Fruit fly (Drosophila melanogaster) whole organism, embryonic: ENCODE results near the gene MESR3.
A peak's percentile ranks its signal among the peaks of the same experiment; 100 is the strongest.

Source experiments
- Asciz ChIP-seq: fragments of 200-800 bp; sonication (Bioruptor generic); optimal IDR thresholded peaks from 2 replicates; lab custom pipeline; 2017; ENCODE audit warnings: missing biosample characterization, mild to moderate bottlenecking, missing genetic modification characterization, missing genetic modification reagents
- Atf3 ChIP-seq: fragments of 200-800 bp; sonication (Bioruptor generic); optimal IDR thresholded peaks from 3 replicates; lab custom pipeline; 2016; ENCODE audit warnings: missing biosample characterization, missing genetic modification characterization
- Bdp1 ChIP-seq: fragments of 200-800 bp; sonication (Bioruptor generic); optimal IDR thresholded peaks from 3 replicates; lab custom pipeline; 2016; ENCODE audit warnings: missing biosample characterization, missing genetic modification characterization
- CG10267 ChIP-seq: fragments of 200-800 bp; sonication (Bioruptor generic); optimal IDR thresholded peaks from 2 replicates; lab custom pipeline; 2018; ENCODE audit warnings: missing biosample characterization, mild to moderate bottlenecking, missing genetic modification characterization, moderate library complexity
- CG12104 ChIP-seq: fragments of 200-800 bp; sonication (Bioruptor generic); optimal IDR thresholded peaks from 3 replicates; lab custom pipeline; 2016; ENCODE audit warnings: missing biosample characterization, missing genetic modification characterization
- CG13775 ChIP-seq: fragments of 200-800 bp; sonication (Bioruptor generic); optimal IDR thresholded peaks from 3 replicates; lab custom pipeline; 2017; ENCODE audit warnings: missing biosample characterization, mild to moderate bottlenecking, missing genetic modification characterization
- CG14710 ChIP-seq: fragments of 200-800 bp; sonication (Bioruptor generic); optimal IDR thresholded peaks from 3 replicates; lab custom pipeline; 2019; ENCODE audit warnings: missing biosample characterization, mild to moderate bottlenecking, missing genetic modification characterization, moderate library complexity
- CG15269 ChIP-seq: fragments of 200-800 bp; sonication (Bioruptor generic); optimal IDR thresholded peaks from 2 replicates; lab custom pipeline; 2018; ENCODE audit warnings: missing biosample characterization, mild to moderate bottlenecking, missing genetic modification characterization, moderate library complexity
- CG1603 ChIP-seq: fragments of 200-800 bp; sonication (Bioruptor generic); optimal IDR thresholded peaks from 2 replicates; lab custom pipeline; 2019; ENCODE audit warnings: missing biosample characterization, mild to moderate bottlenecking, missing genetic modification characterization, moderate library complexity
- CG17385 ChIP-seq: fragments of 200-800 bp; sonication (Bioruptor generic); optimal IDR thresholded peaks from 3 replicates; lab custom pipeline; 2018; ENCODE audit warnings: missing biosample characterization, mild to moderate bottlenecking, missing genetic modification characterization
- CG17829 ChIP-seq: fragments of 200-800 bp; optimal IDR thresholded peaks from 2 replicates; lab custom pipeline; 2019; ENCODE audit warnings: missing biosample characterization, mild to moderate bottlenecking, missing genetic modification characterization, moderate library complexity
- CG18476 ChIP-seq: fragments of 200-800 bp; sonication (Bioruptor generic); optimal IDR thresholded peaks from 2 replicates; lab custom pipeline; 2016; ENCODE audit warnings: missing biosample characterization, mild to moderate bottlenecking, missing genetic modification characterization
- CG2116 ChIP-seq: fragments of 200-800 bp; sonication (Bioruptor generic); optimal IDR thresholded peaks from 3 replicates; lab custom pipeline; 2018; ENCODE audit warnings: missing biosample characterization, mild to moderate bottlenecking, missing genetic modification characterization
- CG30020 ChIP-seq: fragments of 200-800 bp; optimal IDR thresholded peaks from 2 replicates; lab custom pipeline; 2019; ENCODE audit warnings: missing biosample characterization, mild to moderate bottlenecking, missing genetic modification characterization, moderate library complexity
- CG31388 ChIP-seq: fragments of 200-800 bp; sonication (Bioruptor generic); optimal IDR thresholded peaks from 2 replicates; lab custom pipeline; 2016; ENCODE audit warnings: missing biosample characterization, missing genetic modification characterization
- CG3281 ChIP-seq: fragments of 200-800 bp; sonication (Bioruptor generic); optimal IDR thresholded peaks from 3 replicates; lab custom pipeline; 2017; ENCODE audit warnings: missing biosample characterization, mild to moderate bottlenecking, missing genetic modification characterization
- CG5953 ChIP-seq: fragments of 200-800 bp; sonication (Bioruptor generic); IDR thresholded peaks from 2 replicates; pipeline ENCODE4 v1.3.6; 2022; ENCODE audit warnings: missing biosample characterization, missing genetic modification characterization
- CG7839 ChIP-seq: fragments of 200-800 bp; sonication (Bioruptor generic); optimal IDR thresholded peaks from 3 replicates; lab custom pipeline; 2018; ENCODE audit warnings: missing biosample characterization, mild to moderate bottlenecking, missing genetic modification characterization, moderate library complexity
- CG7928 ChIP-seq: fragments of 200-800 bp; sonication (Bioruptor generic); optimal IDR thresholded peaks from 2 replicates; lab custom pipeline; 2017; ENCODE audit warnings: missing biosample characterization, mild to moderate bottlenecking, missing genetic modification characterization
- CG7987 ChIP-seq: fragments of 200-800 bp; sonication (Bioruptor generic); optimal IDR thresholded peaks from 2 replicates; lab custom pipeline; 2018; ENCODE audit warnings: missing biosample characterization, mild to moderate bottlenecking, missing genetic modification characterization, moderate library complexity
- CG8765 ChIP-seq: fragments of 200-800 bp; sonication (Bioruptor generic); IDR thresholded peaks from 2 replicates; pipeline ENCODE4 v1.3.6; 2022; ENCODE audit warnings: missing biosample characterization, missing genetic modification characterization
- CG9215 ChIP-seq: fragments of 200-800 bp; sonication (Bioruptor generic); IDR thresholded peaks from 2 replicates; pipeline ENCODE4 v1.3.6; 2022; ENCODE audit warnings: missing biosample characterization, missing genetic modification characterization
- Camta ChIP-seq: fragments of 200-800 bp; sonication (Bioruptor generic); optimal IDR thresholded peaks from 2 replicates; lab custom pipeline; 2016; ENCODE audit warnings: missing biosample characterization, missing genetic modification characterization
- Dbx ChIP-seq: fragments of 200-800 bp; sonication (Bioruptor generic); IDR thresholded peaks from 3 replicates; pipeline ENCODE4 v1.3.6; 2022; ENCODE audit warnings: missing biosample characterization, missing genetic modification characterization
- Hmx ChIP-seq: fragments of 200-800 bp; sonication (Bioruptor generic); optimal IDR thresholded peaks from 2 replicates; lab custom pipeline; 2016; ENCODE audit warnings: missing biosample characterization, missing genetic modification characterization
- Hr51 ChIP-seq, 2 experiments: fragments of 200-800 bp; sonication (Bioruptor generic); optimal IDR thresholded peaks; 2 replicates in 1 of 2; 3 replicates in 1 of 2; lab custom pipeline; 2016 to 2018; ENCODE audit warnings: missing biosample characterization in 2 of 2, missing genetic modification characterization in 2 of 2, mild to moderate bottlenecking in 1 of 2, moderate library complexity in 1 of 2
- Hsf ChIP-seq: fragments of 200-800 bp; sonication (Bioruptor generic); optimal IDR thresholded peaks from 3 replicates; lab custom pipeline; 2016; ENCODE audit warnings: missing biosample characterization, missing genetic modification characterization
- MESR4 ChIP-seq: fragments of 200-800 bp; sonication (Bioruptor generic); optimal IDR thresholded peaks from 2 replicates; lab custom pipeline; 2018; ENCODE audit warnings: missing biosample characterization, mild to moderate bottlenecking, missing genetic modification characterization, moderate library complexity
- Ssrp ChIP-seq: fragments of 200-800 bp; sonication (Bioruptor generic); optimal IDR thresholded peaks from 2 replicates; lab custom pipeline; 2018; ENCODE audit warnings: missing biosample characterization, mild to moderate bottlenecking, missing genetic modification characterization, moderate library complexity
- TFAM ChIP-seq: fragments of 200-800 bp; sonication (Bioruptor generic); optimal IDR thresholded peaks from 2 replicates; lab custom pipeline; 2017; ENCODE audit warnings: missing biosample characterization, missing genetic modification characterization, inconsistent platforms
- Xbp1 ChIP-seq: fragments of 200-800 bp; sonication (Bioruptor generic); optimal IDR thresholded peaks from 3 replicates; lab custom pipeline; 2016; ENCODE audit warnings: missing biosample characterization, mild to moderate bottlenecking, missing genetic modification characterization
- bab2 ChIP-seq: fragments of 200-800 bp; sonication (Bioruptor generic); optimal IDR thresholded peaks from 2 replicates; lab custom pipeline; 2016; ENCODE audit warnings: missing biosample characterization, missing genetic modification characterization
- bcd ChIP-seq: fragments of 200-800 bp; sonication (Bioruptor generic); optimal IDR thresholded peaks from 2 replicates; lab custom pipeline; 2017; ENCODE audit warnings: missing biosample characterization, mild to moderate bottlenecking, missing genetic modification characterization
- cato ChIP-seq: fragments of 200-800 bp; sonication (Bioruptor generic); optimal IDR thresholded peaks from 2 replicates; lab custom pipeline; 2016; ENCODE audit warnings: missing biosample characterization, missing genetic modification characterization, borderline replicate concordance
- danr ChIP-seq: fragments of 200-800 bp; sonication (Bioruptor generic); IDR thresholded peaks from 2 replicates; pipeline ENCODE4 v1.3.6; 2022; ENCODE audit warnings: missing biosample characterization, missing genetic modification characterization
- dimm ChIP-seq: fragments of 200-800 bp; sonication (Bioruptor generic); IDR thresholded peaks from 2 replicates; pipeline ENCODE4 v1.3.6; 2022; ENCODE audit warnings: missing biosample characterization, missing genetic modification characterization
- disco-r ChIP-seq: fragments of 200-800 bp; sonication (Bioruptor generic); optimal IDR thresholded peaks from 2 replicates; lab custom pipeline; 2016; ENCODE audit warnings: missing biosample characterization, missing genetic modification characterization
- dmrt99B ChIP-seq: fragments of 200-800 bp; sonication (Bioruptor generic); optimal IDR thresholded peaks from 2 replicates; lab custom pipeline; 2018; ENCODE audit warnings: missing biosample characterization, mild to moderate bottlenecking, missing genetic modification characterization, moderate library complexity
- ems ChIP-seq: fragments of 200-800 bp; sonication (Bioruptor generic); optimal IDR thresholded peaks from 3 replicates; lab custom pipeline; 2016; ENCODE audit warnings: missing biosample characterization, missing genetic modification characterization
- inv ChIP-seq: fragments of 200-800 bp; sonication (Bioruptor generic); IDR thresholded peaks from 2 replicates; pipeline ENCODE4 v1.3.6; 2022; ENCODE audit warnings: missing biosample characterization, missing genetic modification characterization; ENCODE audit not compliant: partially characterized antibody
- ken ChIP-seq: fragments of 200-800 bp; sonication (Bioruptor generic); IDR thresholded peaks from 3 replicates; pipeline ENCODE4 v1.3.6; 2022; ENCODE audit warnings: missing biosample characterization, missing genetic modification characterization
- mirr ChIP-seq: fragments of 200-800 bp; sonication (Bioruptor generic); optimal IDR thresholded peaks from 3 replicates; lab custom pipeline; 2018; ENCODE audit warnings: missing biosample characterization, mild to moderate bottlenecking, missing genetic modification characterization
- nau ChIP-seq: fragments of 200-800 bp; sonication (Bioruptor generic); optimal IDR thresholded peaks from 3 replicates; lab custom pipeline; 2017; ENCODE audit warnings: missing biosample characterization, mild to moderate bottlenecking, missing genetic modification characterization, missing genetic modification reagents
- odd ChIP-seq: fragments of 200-800 bp; sonication (Bioruptor generic); optimal IDR thresholded peaks from 2 replicates; lab custom pipeline; 2017; ENCODE audit warnings: missing biosample characterization, mild to moderate bottlenecking, missing genetic modification characterization
- pita ChIP-seq: fragments of 200-800 bp; sonication (Bioruptor generic); optimal IDR thresholded peaks from 2 replicates; lab custom pipeline; 2017; ENCODE audit warnings: missing biosample characterization, mild to moderate bottlenecking, missing genetic modification characterization
- pros ChIP-seq: fragments of 200-800 bp; sonication (Bioruptor generic); optimal IDR thresholded peaks from 3 replicates; lab custom pipeline; 2019; ENCODE audit warnings: missing biosample characterization, mild to moderate bottlenecking, missing genetic modification characterization, moderate library complexity
- psq ChIP-seq: fragments of 200-800 bp; sonication (Bioruptor generic); optimal IDR thresholded peaks from 2 replicates; lab custom pipeline; 2017; ENCODE audit warnings: missing biosample characterization, missing genetic modification characterization
- run ChIP-seq: fragments of 200-800 bp; sonication (Bioruptor generic); optimal IDR thresholded peaks from 3 replicates; lab custom pipeline; 2018; ENCODE audit warnings: missing biosample characterization, mild to moderate bottlenecking, missing genetic modification characterization
- tap ChIP-seq: fragments of 200-800 bp; optimal IDR thresholded peaks from 3 replicates; lab custom pipeline; 2019; ENCODE audit warnings: missing biosample characterization, mild to moderate bottlenecking, missing genetic modification characterization, moderate library complexity
- tup ChIP-seq: fragments of 200-800 bp; sonication (Bioruptor generic); optimal IDR thresholded peaks from 2 replicates; lab custom pipeline; 2016; ENCODE audit warnings: missing biosample characterization, mild to moderate bottlenecking, missing genetic modification characterization, moderate library complexity
- yki ChIP-seq: fragments of >200 bp; optimal IDR thresholded peaks from 3 replicates; lab custom pipeline; 2018

MESR3 gene

dm6 chr2L:18617003-18617402, at the start of gene MESR3:
TSS of gene MESR3 (plus strand) at chr2L:18617256.
- TF ChIP-seq Hmx (GFP tag; lab: Kevin White, UChicago) (no peak), CG7839 (tag; lab: Kevin White, UChicago) (peak; percentile 82), danr (GFP tag; lab: Robert Waterston, UW) (no peak), cato (no peak), ken (GFP tag; lab: Robert Waterston, UW) (peak; percentile 19; the same call in 2 of the 3 replicates), CG7928 (no peak), CG1603 (tag; lab: Kevin White, UChicago) (no peak), Hr51 (GFP tag; optimal IDR thresholded peaks at IDR 0.05; lab: Kevin White, UChicago) (peak in 1 of 2 experiments; percentile 27), CG17829 (tag; lab: Kevin White, UChicago) (peak; percentile 89), CG13775 (GFP tag; lab: Kevin White, UChicago) (peak; percentile 31), pita (GFP tag; lab: Kevin White, UChicago) (no peak), ems (GFP tag; lab: Kevin White, UChicago) (no peak), pros (GFP tag; lab: Kevin White, UChicago) (no peak), CG5953 (GFP tag; lab: Robert Waterston, UW) (peak; percentile 44; the same call in 1 of the 2 replicates), tup (GFP tag; lab: Kevin White, UChicago) (no peak), CG7987 (GFP tag; lab: Kevin White, UChicago) (peak; percentile 73), bab2 (GFP tag; lab: Kevin White, UChicago) (no peak), CG8765 (0 out of 2 replicates have a peak, but pooled peaks have one; percentile 15), Dbx (GFP tag; lab: Robert Waterston, UW) (peak; percentile 66; the same call in 2 of the 3 replicates), CG31388 (no peak), CG9215 (GFP tag; lab: Robert Waterston, UW) (no peak; the same call in 1 of the 2 replicates), MESR4 (GFP tag; lab: Kevin White, UChicago) (peak; percentile 9), yki (lab: Kevin White, UChicago) (no peak), Bdp1 (GFP tag; lab: Kevin White, UChicago) (no peak), Hsf (GFP tag; lab: Kevin White, UChicago) (no peak), run (tag; lab: Kevin White, UChicago) (peak; percentile 60), CG3281 (peak; percentile 71), CG18476 (no peak), Ssrp (tag; lab: Kevin White, UChicago) (peak; percentile 65), psq (GFP tag; lab: Kevin White, UChicago) (peak; percentile 23), mirr (peak; percentile 87), dmrt99B (tag; lab: Kevin White, UChicago) (no peak), tap (peak; percentile 78), bcd (peak; percentile 57), CG12104 (GFP tag; lab: Kevin White, UChicago) (peak; percentile 19), inv (GFP tag; lab: Robert Waterston, UW) (no peak), Asciz (peak; percentile 73), CG15269 (peak; percentile 88), Xbp1 (GFP tag; lab: Kevin White, UChicago) (peak; percentile 76), nau (GFP tag; lab: Kevin White, UChicago) (no peak), CG17385 (GFP tag; lab: Kevin White, UChicago) (peak; percentile 49), CG14710 (peak; percentile 74), TFAM (no peak), CG30020 (peak; percentile 8), Camta (GFP tag; lab: Kevin White, UChicago) (no peak), CG2116 (peak; percentile 29), odd (peak; percentile 51), Atf3 (GFP tag; lab: Kevin White, UChicago) (no peak), disco-r (GFP tag; lab: Kevin White, UChicago) (no peak), dimm (GFP tag; lab: Robert Waterston, UW) (no peak), CG10267 (tag; lab: Kevin White, UChicago) (peak; percentile 75)
